Worm (Caenorhabditis elegans) whole organism, late embryonic: Measurements from ENCODE around the gene C46E10.1.

Experiments used
- C08G9.2 ChIP-seq: sonication (generic microtip); optimal IDR thresholded peaks from 2 replicates; lab custom pipeline; 2016; ENCODE audit warnings: mild to moderate bottlenecking, missing genetic modification characterization, moderate library complexity, missing compliant biosample characterization
- C38D4.7 ChIP-seq: fragments of 200-800 bp; sonication (Bioruptor generic); optimal IDR thresholded peaks from 2 replicates; lab custom pipeline; 2018; ENCODE audit warnings: mild to moderate bottlenecking, missing genetic modification characterization, moderate library complexity, missing compliant biosample characterization
- Y22D7AL.16 ChIP-seq: sonication (generic microtip); optimal IDR thresholded peaks from 2 replicates; lab custom pipeline; 2016; ENCODE audit warnings: missing genetic modification characterization, missing compliant biosample characterization
- ceh-24 ChIP-seq: sonication (generic microtip); optimal IDR thresholded peaks from 2 replicates; lab custom pipeline; 2016; ENCODE audit warnings: mild to moderate bottlenecking, missing genetic modification characterization, missing compliant biosample characterization
- ceh-34 ChIP-seq: sonication (generic microtip); optimal IDR thresholded peaks from 2 replicates; lab custom pipeline; 2016; ENCODE audit warnings: mild to moderate bottlenecking, missing genetic modification characterization, missing compliant biosample characterization
- ceh-45 ChIP-seq: fragments of 200-800 bp; sonication (Bioruptor generic); IDR thresholded peaks from 2 replicates; pipeline ENCODE4 v1.3.6; 2022; ENCODE audit warnings: missing genetic modification reagents, missing genetic modification characterization, missing compliant biosample characterization
- ceh-48 ChIP-seq: sonication (generic microtip); optimal IDR thresholded peaks from 2 replicates; lab custom pipeline; 2016; ENCODE audit warnings: missing genetic modification characterization, inconsistent platforms, missing compliant biosample characterization
- dmd-4 ChIP-seq: sonication (generic microtip); optimal IDR thresholded peaks from 2 replicates; lab custom pipeline; 2016; ENCODE audit warnings: borderline replicate concordance, missing genetic modification characterization, missing compliant biosample characterization
- dve-1 ChIP-seq: sonication (generic microtip); optimal IDR thresholded peaks from 2 replicates; lab custom pipeline; 2017; ENCODE audit warnings: antibody characterized with exemption, mild to moderate bottlenecking, missing genetic modification characterization, missing compliant biosample characterization
- elt-2 ChIP-seq: sonication (generic microtip); optimal IDR thresholded peaks from 2 replicates; lab custom pipeline; 2016; ENCODE audit warnings: missing genetic modification reagents, missing genetic modification characterization, missing compliant biosample characterization
- elt-4 ChIP-seq: sonication (generic microtip); optimal IDR thresholded peaks from 2 replicates; lab custom pipeline; 2016; ENCODE audit warnings: missing genetic modification characterization, missing compliant biosample characterization
- eyg-1 ChIP-seq: sonication (generic microtip); optimal IDR thresholded peaks from 2 replicates; lab custom pipeline; 2016; ENCODE audit warnings: missing genotype, missing genetic modification characterization, missing compliant biosample characterization
- fkh-10 ChIP-seq: fragments of 150-350 bp; optimal IDR thresholded peaks from 2 replicates; lab custom pipeline; 2014; ENCODE audit warnings: missing biosample characterization, missing genetic modification reagents, missing genetic modification characterization
- hlh-13 ChIP-seq: fragments of 200-800 bp; sonication (Bioruptor generic); optimal IDR thresholded peaks from 2 replicates; lab custom pipeline; 2018; ENCODE audit warnings: mild to moderate bottlenecking, missing genetic modification characterization, missing compliant biosample characterization
- hlh-30 ChIP-seq: sonication (generic microtip); optimal IDR thresholded peaks from 2 replicates; lab custom pipeline; 2017; ENCODE audit warnings: antibody characterized with exemption, missing genetic modification characterization, missing compliant biosample characterization; ENCODE audit not compliant: insufficient read depth
- lin-11 ChIP-seq: fragments of 200-800 bp; sonication (Bioruptor generic); optimal IDR thresholded peaks from 2 replicates; lab custom pipeline; 2018; ENCODE audit warnings: mild to moderate bottlenecking, missing genetic modification characterization, missing compliant biosample characterization
- madf-2 ChIP-seq: sonication (generic microtip); optimal IDR thresholded peaks from 2 replicates; lab custom pipeline; 2017; ENCODE audit warnings: missing genetic modification characterization, missing compliant biosample characterization
- mec-3 ChIP-seq: sonication (generic microtip); optimal IDR thresholded peaks from 2 replicates; lab custom pipeline; 2016; ENCODE audit warnings: borderline replicate concordance, missing genetic modification characterization, missing compliant biosample characterization
- nhr-11 ChIP-seq: fragments of 150-350 bp; optimal IDR thresholded peaks from 2 replicates; lab custom pipeline; 2014; ENCODE audit warnings: missing biosample characterization, missing genetic modification characterization
- nhr-232 ChIP-seq: sonication (generic microtip); optimal IDR thresholded peaks from 2 replicates; lab custom pipeline; 2016; ENCODE audit warnings: missing genetic modification characterization, missing compliant biosample characterization
- npax-4 ChIP-seq: sonication (generic microtip); optimal IDR thresholded peaks from 2 replicates; lab custom pipeline; 2016; ENCODE audit warnings: missing genetic modification characterization, missing compliant biosample characterization
- odd-2 ChIP-seq: sonication (generic microtip); optimal IDR thresholded peaks from 2 replicates; lab custom pipeline; 2017; ENCODE audit warnings: antibody characterized with exemption, mild to moderate bottlenecking, missing genetic modification characterization, missing compliant biosample characterization
- pag-3 ChIP-seq: sonication (generic microtip); optimal IDR thresholded peaks from 2 replicates; lab custom pipeline; 2016; ENCODE audit warnings: missing compliant biosample characterization, missing genetic modification characterization, borderline replicate concordance
- pat-9 ChIP-seq: fragments of 200-800 bp; sonication (Bioruptor generic); optimal IDR thresholded peaks from 2 replicates; lab custom pipeline; 2018; ENCODE audit warnings: mild to moderate bottlenecking, missing genetic modification characterization, moderate library complexity, missing compliant biosample characterization
- pax-1 ChIP-seq: fragments of 150-350 bp; optimal IDR thresholded peaks from 2 replicates; lab custom pipeline; 2014; ENCODE audit warnings: missing biosample characterization, missing genetic modification characterization
- pha-2 ChIP-seq: sonication (generic microtip); optimal IDR thresholded peaks from 2 replicates; lab custom pipeline; 2017; ENCODE audit warnings: mild to moderate bottlenecking, missing genetic modification characterization, missing compliant biosample characterization
- pha-4 ChIP-seq: fragments of 150-350 bp; optimal IDR thresholded peaks from 2 replicates; lab custom pipeline; 2018; ENCODE audit warnings: missing biosample characterization, missing genetic modification reagents, missing genetic modification characterization
- pqm-1 ChIP-seq: sonication (generic microtip); optimal IDR thresholded peaks from 2 replicates; lab custom pipeline; 2016; ENCODE audit warnings: missing genetic modification characterization, missing compliant biosample characterization
- rnt-1 ChIP-seq: sonication (generic microtip); optimal IDR thresholded peaks from 2 replicates; lab custom pipeline; 2016; ENCODE audit warnings: missing genetic modification characterization, missing compliant biosample characterization
- sdc-2 ChIP-seq: sonication (generic microtip); optimal IDR thresholded peaks from 2 replicates; lab custom pipeline; 2016; ENCODE audit warnings: missing genotype, missing genetic modification characterization, missing compliant biosample characterization
- sox-2 ChIP-seq: fragments of 200-800 bp; sonication (Bioruptor generic); IDR thresholded peaks from 2 replicates; pipeline ENCODE4 v1.3.6; 2022; ENCODE audit warnings: missing genetic modification reagents, missing genetic modification characterization, missing compliant biosample characterization
- sox-4 ChIP-seq: sonication (generic microtip); optimal IDR thresholded peaks from 2 replicates; lab custom pipeline; 2017; ENCODE audit warnings: mild to moderate bottlenecking, missing genetic modification characterization, inconsistent platforms, missing compliant biosample characterization
- syd-9 ChIP-seq: sonication (generic microtip); optimal IDR thresholded peaks from 2 replicates; lab custom pipeline; 2016; ENCODE audit warnings: mild to moderate bottlenecking, missing genetic modification characterization, moderate library complexity, missing compliant biosample characterization
- tbx-7 ChIP-seq: sonication (generic microtip); optimal IDR thresholded peaks from 2 replicates; lab custom pipeline; 2016; ENCODE audit warnings: missing genotype, missing genetic modification characterization, missing compliant biosample characterization
- ttx-3 ChIP-seq: sonication (generic microtip); optimal IDR thresholded peaks from 2 replicates; lab custom pipeline; 2016; ENCODE audit warnings: missing genetic modification reagents, missing genetic modification characterization, missing compliant biosample characterization
- unc-42 ChIP-seq: sonication (generic microtip); optimal IDR thresholded peaks from 2 replicates; lab custom pipeline; 2016; ENCODE audit warnings: missing genotype, missing genetic modification characterization, missing compliant biosample characterization
- unc-55 ChIP-seq: sonication (generic microtip); optimal IDR thresholded peaks from 2 replicates; lab custom pipeline; 2017; ENCODE audit warnings: missing biosample characterization, missing genetic modification reagents, missing genetic modification characterization
- zip-5 ChIP-seq: sonication (generic microtip); optimal IDR thresholded peaks from 2 replicates; lab custom pipeline; 2016; ENCODE audit warnings: missing genetic modification characterization, missing compliant biosample characterization

The C46E10.1 gene

DNA sequence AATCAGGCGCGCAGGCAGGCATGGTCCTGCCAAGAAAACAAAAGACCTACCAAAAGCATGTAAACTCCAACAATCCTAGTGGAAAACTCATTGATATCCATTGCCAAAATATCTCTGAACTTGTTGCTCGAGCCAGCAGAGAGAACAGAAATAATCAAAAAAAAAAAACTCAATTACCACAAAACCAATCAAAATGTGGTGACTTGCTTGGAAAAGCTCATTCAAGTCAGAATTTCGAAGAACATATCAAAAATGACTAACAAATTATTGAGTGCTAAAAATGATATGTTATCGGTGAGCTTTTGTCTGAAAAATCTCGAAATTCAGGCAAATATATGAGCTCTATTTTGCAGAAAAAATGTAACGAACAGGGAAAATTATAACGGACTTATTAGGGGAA, 22.7 kb upstream of the C46E10.1 start, which contains the start of gene srx-105:
Gene srx-105, minus strand, starts transcription at position 101 of the 400 bp plus-strand sequence.
- TF ChIP-seq pha-2 (tag; lab: Kevin White, UChicago) (no peak), syd-9 (no peak), pha-4 (tag; lab: Kevin White, UChicago) (no peak), fkh-10 (GFP tag; lab: Kevin White, UChicago) (no peak), tbx-7 (tag; lab: Kevin White, UChicago) (no peak), lin-11 (no peak), hlh-30 (tag; lab: Kevin White, UChicago) (no peak)

- no peak for TF ChIP-seq sdc-2 (tag; lab: Kevin White, UChicago)
- no peak for TF ChIP-seq zip-5
- TF ChIP-seq dve-1 (tag; lab: Kevin White, UChicago) = no peak
- no peak for TF ChIP-seq ttx-3 (tag; lab: Kevin White, UChicago)
- no peak for TF ChIP-seq elt-2
- no peak for TF ChIP-seq odd-2 (tag; lab: Kevin White, UChicago)
- no peak for TF ChIP-seq C38D4.7 (GFP tag; lab: Kevin White, UChicago)
- TF ChIP-seq Y22D7AL.16 = no peak
- no peak for TF ChIP-seq unc-55
- TF ChIP-seq npax-4 (tag; lab: Kevin White, UChicago) = no peak
- TF ChIP-seq ceh-24 (tag; lab: Kevin White, UChicago) = no peak
These were observed 18.7 kb upstream of the C46E10.1 start, which contains the start of gene srx-108 for ce11 chrII:3705320-3705719. Gene srx-108 (plus strand): TSS chrII:3705620.

- TF ChIP-seq madf-2 (tag; lab: Kevin White, UChicago) = no peak
- no peak for TF ChIP-seq rnt-1 (tag; lab: Kevin White, UChicago)
- TF ChIP-seq sdc-2 (tag; lab: Kevin White, UChicago) = no peak
- TF ChIP-seq lin-11 = no peak
- TF ChIP-seq pat-9 (tag; lab: Kevin White, UChicago) = no peak
- TF ChIP-seq npax-4 (tag; lab: Kevin White, UChicago) = no peak
These were observed 14.8 kb upstream of the C46E10.1 start, which contains the start of gene srx-110 for ce11 chrII:3709255-3709654. Gene srx-110 (plus strand): TSS chrII:3709555.

- TF ChIP-seq ceh-48 (no peak), pax-1 (tag; lab: Kevin White, UChicago) (no peak), C08G9.2 (tag; lab: Kevin White, UChicago) (no peak), sox-2 (GFP tag; lab: Robert Waterston, UW) (no peak), nhr-11 (tag; lab: Kevin White, UChicago) (no peak), unc-42 (tag; lab: Kevin White, UChicago) (no peak)
These were observed 13.0 kb upstream of the C46E10.1 start, which contains the start of gene fbxc-53 for ce11 chrII:3711047-3711446. Gene fbxc-53 (plus strand): TSS chrII:3711291.

- TF ChIP-seq eyg-1 (tag; lab: Kevin White, UChicago) = no peak
- TF ChIP-seq mec-3 = no peak
- TF ChIP-seq sox-4 (tag; lab: Kevin White, UChicago) = no peak
- no peak for TF ChIP-seq nhr-232 (tag; lab: Kevin White, UChicago)
- TF ChIP-seq Y22D7AL.16 = no peak
- no peak for TF ChIP-seq hlh-30 (tag; lab: Kevin White, UChicago)
- TF ChIP-seq pha-2 (tag; lab: Kevin White, UChicago) = no peak
- no peak for TF ChIP-seq C38D4.7 (GFP tag; lab: Kevin White, UChicago)
- TF ChIP-seq pqm-1 = no peak
- no peak for TF ChIP-seq pag-3
- TF ChIP-seq ceh-45 = no peak
- no peak for TF ChIP-seq odd-2 (tag; lab: Kevin White, UChicago)
- no peak for TF ChIP-seq pat-9 (tag; lab: Kevin White, UChicago)
- TF ChIP-seq elt-4 = no peak
- TF ChIP-seq dmd-4 (tag; lab: Kevin White, UChicago) = no peak
- TF ChIP-seq hlh-13 = no peak
- TF ChIP-seq ceh-34 = no peak
- no peak for TF ChIP-seq unc-55
These were observed 9.4 kb upstream of the C46E10.1 start, which contains the start of gene srh-100 for ce11 chrII:3714595-3714994. Gene srh-100 (minus strand): TSS chrII:3714695.
